Worm (Caenorhabditis elegans): ENCODE data around the gene M03D4.3.

- TF ChIP-seq fkh-10 (GFP tag; optimal IDR thresholded peaks at IDR 0.05) = no peak
- no peak for TF ChIP-seq madf-5 (GFP tag; IDR thresholded peaks at IDR 0.05)
- TF ChIP-seq lin-29 (GFP tag; IDR thresholded peaks at IDR 0.05) = no peak
- no peak for TF ChIP-seq hlh-30 (tag; optimal IDR thresholded peaks at IDR 0.05; ENCODE audit: insufficient read depth)
- TF ChIP-seq nhr-6 (tag; optimal IDR thresholded peaks at IDR 0.05) = no peak
- TF ChIP-seq lsy-2 (tag; optimal IDR thresholded peaks at IDR 0.05) = no peak
- no peak for TF ChIP-seq T26A8.4 (GFP tag; IDR thresholded peaks at IDR 0.05)
- TF ChIP-seq zfp-3 (GFP tag; conservative IDR thresholded peaks at IDR 0.05) = no peak
- TF ChIP-seq egl-27 (tag; optimal IDR thresholded peaks at IDR 0.05) = no peak
- TF ChIP-seq unc-62 (GFP tag; optimal IDR thresholded peaks at IDR 0.05 in 1 of 2) = no peak
- no peak for TF ChIP-seq unc-62 (tag; optimal IDR thresholded peaks at IDR 0.05)
- peak; percentile 54 for TF ChIP-seq pqm-1 (tag; optimal IDR thresholded peaks at IDR 0.05)
- TF ChIP-seq jun-1 (tag; optimal IDR thresholded peaks at IDR 0.05) = no peak
- no peak for TF ChIP-seq ZK546.5 (tag; optimal IDR thresholded peaks at IDR 0.05)
Observed at ce11 chrIV:6086479-6086878, 25.7 kb downstream of the M03D4.3 start.

All from whole organism, L4 larva.